Fruit fly (Drosophila melanogaster): ENCODE measurements around the gene koko.

The koko gene

dm6 chr3R:18396801-18397604 lies 5.8 kb upstream of the koko start, which contains the start of gene Vti1b (continued):
- TF ChIP-seq CG6272 (GFP tag; IDR thresholded peaks at IDR 0.05) = peak; percentile 88
- TF ChIP-seq aop (GFP tag; IDR thresholded peaks at IDR 0.05) = peak; percentile 89
- peak; percentile 90 for TF ChIP-seq Bteb2 (GFP tag; optimal IDR thresholded peaks at IDR 0.05)
- peak; percentile 65 for TF ChIP-seq Adf1 (GFP tag; IDR thresholded peaks at IDR 0.05)
- TF ChIP-seq Elba2 (GFP tag; optimal IDR thresholded peaks at IDR 0.05) = peak; percentile 63
- TF ChIP-seq Hsf (GFP tag; optimal IDR thresholded peaks at IDR 0.05) = peak; percentile 96
- peak; percentile 61 for TF ChIP-seq CG14965 (GFP tag; optimal IDR thresholded peaks at IDR 0.05; ENCODE audit: borderline replicate concordance)
- TF ChIP-seq YL-1 (GFP tag; optimal IDR thresholded peaks at IDR 0.05) = peak; percentile 64
- peak; percentile 77 for TF ChIP-seq run (tag; optimal IDR thresholded peaks at IDR 0.05)
- TF ChIP-seq CG17361 (GFP tag; IDR thresholded peaks at IDR 0.05) = peak; percentile 95
- peak; percentile 97 for TF ChIP-seq lab (GFP tag; optimal IDR thresholded peaks at IDR 0.05)
- peak; percentile 85 for TF ChIP-seq CG15011 (GFP tag; optimal IDR thresholded peaks at IDR 0.05)
- TF ChIP-seq CG1024 (GFP tag; IDR thresholded peaks at IDR 0.05) = peak; percentile 87
- TF ChIP-seq Med (GFP tag) = peak; percentile 98
- no peak for TF ChIP-seq pan (optimal IDR thresholded peaks at IDR 0.05)
- peak in 1 of 2 experiments; percentile 95 for TF ChIP-seq pan (GFP tag; optimal IDR thresholded peaks at IDR 0.05 in 1 of 2, IDR thresholded peaks at IDR 0.05 in 1 of 2)
- peak; percentile 54 for TF ChIP-seq Kr (GFP tag; optimal IDR thresholded peaks at IDR 0.05)
- peak; percentile 51; the same call in 1 of the 2 replicates for TF ChIP-seq CG10321 (GFP tag; IDR thresholded peaks at IDR 0.05)
- peak; percentile 68; the same call in 1 of the 2 replicates for TF ChIP-seq CkIIα-i1 (GFP tag; IDR thresholded peaks at IDR 0.05)
- TF ChIP-seq Dp (GFP tag; optimal IDR thresholded peaks at IDR 0.05) = no peak
- TF ChIP-seq Hr78 (GFP tag; optimal IDR thresholded peaks at IDR 0.05) = peak in 1 of 2 experiments; percentile 89
- TF ChIP-seq CG30020 (tag; optimal IDR thresholded peaks at IDR 0.05) = peak; percentile 68
- peak; percentile 92 for TF ChIP-seq CG15601 (tag; optimal IDR thresholded peaks at IDR 0.05)
- TF ChIP-seq CG10274 (GFP tag; optimal IDR thresholded peaks at IDR 0.05) = peak; percentile 83
- TF ChIP-seq CG12236 (GFP tag; optimal IDR thresholded peaks at IDR 0.05) = peak; percentile 91
- TF ChIP-seq CG11398 (GFP tag; optimal IDR thresholded peaks at IDR 0.05) = peak; percentile 86
- peak; percentile 82 for TF ChIP-seq CG6854 (GFP tag; optimal IDR thresholded peaks at IDR 0.05)
- TF ChIP-seq CG8281 (tag; optimal IDR thresholded peaks at IDR 0.05) = peak; percentile 74
- TF ChIP-seq fd102C (GFP tag; optimal IDR thresholded peaks at IDR 0.05) = peak; percentile 57
- peak; percentile 97 for TF ChIP-seq bab2 (GFP tag; optimal IDR thresholded peaks at IDR 0.05)
- TF ChIP-seq Myb (GFP tag; optimal IDR thresholded peaks at IDR 0.05) = peak; percentile 70
- peak; percentile 88 for TF ChIP-seq CG12104 (GFP tag; optimal IDR thresholded peaks at IDR 0.05)
- peak; percentile 94 for TF ChIP-seq phol (tag; optimal IDR thresholded peaks at IDR 0.05)
- TF ChIP-seq Nf-YC (tag; optimal IDR thresholded peaks at IDR 0.05) = peak; percentile 76
- peak; percentile 90 for TF ChIP-seq tio (GFP tag; optimal IDR thresholded peaks at IDR 0.05)
- TF ChIP-seq CG4617 (GFP tag; optimal IDR thresholded peaks at IDR 0.05; ENCODE audit: borderline replicate concordance) = peak; percentile 85
- no peak for TF ChIP-seq Dip2 (GFP tag; IDR thresholded peaks at IDR 0.05)
- peak in 1 of 3 experiments; percentile 89 for TF ChIP-seq Stat92E (GFP tag; optimal IDR thresholded peaks at IDR 0.05)
- TF ChIP-seq CG17186 (GFP tag; optimal IDR thresholded peaks at IDR 0.05) = peak; percentile 75
- peak; percentile 73 for TF ChIP-seq sim (GFP tag; IDR thresholded peaks at IDR 0.05)
- peak; percentile 93 for TF ChIP-seq Blimp-1 (GFP tag; optimal IDR thresholded peaks at IDR 0.05)
- TF ChIP-seq gfzf (GFP tag; optimal IDR thresholded peaks at IDR 0.05) = peak; percentile 7
- TF ChIP-seq CG11695 (GFP tag; IDR thresholded peaks at IDR 0.05) = peak; percentile 91
- TF ChIP-seq fu2 (GFP tag; optimal IDR thresholded peaks at IDR 0.05) = peak; percentile 84
- peak; percentile 71 for TF ChIP-seq CG7928 (GFP tag; optimal IDR thresholded peaks at IDR 0.05)
- peak; percentile 77 for TF ChIP-seq toy (GFP tag; IDR thresholded peaks at IDR 0.05)
- peak; percentile 92 for TF ChIP-seq Hr3 (GFP tag; optimal IDR thresholded peaks at IDR 0.05)
- no peak for TF ChIP-seq CG7963 (GFP tag; IDR thresholded peaks at IDR 0.05; ENCODE audit: partially characterized antibody)
